Worm (Caenorhabditis elegans): Measurements from ENCODE around the gene C44H4.4.
A peak's percentile ranks its signal among the peaks of the same experiment; 100 is the strongest.

C44H4.4 gene

DNA sequence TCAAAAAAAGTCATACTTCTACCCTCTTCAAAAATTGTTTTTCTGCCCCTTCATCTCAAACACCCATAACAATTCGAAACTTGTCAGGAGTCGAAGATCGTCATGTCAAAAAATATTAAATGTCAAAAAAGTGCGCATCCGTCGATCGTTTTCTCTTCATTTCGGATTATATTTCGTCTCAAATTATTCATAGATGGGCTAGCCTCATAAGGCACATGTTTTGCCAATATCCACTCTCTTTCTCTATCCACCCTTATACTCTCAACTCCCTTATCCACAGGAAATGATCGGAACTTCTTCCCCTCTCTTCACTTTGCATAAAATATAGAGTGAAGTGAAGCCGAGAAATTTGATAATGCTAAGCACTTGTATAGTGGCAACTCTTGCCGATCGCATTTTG lies 44.8 kb upstream of the C44H4.4 start:
- TF ChIP-seq alr-1 (tag; optimal IDR thresholded peaks at IDR 0.05) (no peak), sma-9 (GFP tag; optimal IDR thresholded peaks at IDR 0.05) (peak; percentile 8), sma-9 (tag; optimal IDR thresholded peaks at IDR 0.05) (no peak)

DNA sequence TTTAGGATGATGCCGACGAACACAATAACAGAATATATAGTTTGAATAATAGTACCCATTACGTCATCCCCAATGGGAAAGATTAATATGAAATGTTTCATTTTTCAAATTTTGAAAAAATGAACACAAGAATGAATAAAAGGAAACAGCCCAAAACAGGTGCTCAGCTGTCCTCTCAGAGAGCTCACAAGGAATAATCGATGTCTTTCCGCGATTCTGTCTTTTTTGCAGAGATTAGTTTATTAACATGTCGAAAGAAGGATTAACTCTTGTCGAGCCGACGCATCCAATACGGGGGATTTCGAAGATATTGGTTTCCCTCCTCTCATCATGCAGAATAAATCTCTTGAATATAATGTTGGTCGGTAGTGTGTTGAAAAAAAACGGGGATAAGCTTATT lies 39.9 kb upstream of the C44H4.4 start, which contains the start of gene F54E4.2:
Gene F54E4.2 (minus strand): TSS at position 101 of the 400 bp plus-strand sequence.
- TF ChIP-seq nhr-21 (tag; optimal IDR thresholded peaks at IDR 0.05) = no peak
- no peak for TF ChIP-seq lin-39 (tag; optimal IDR thresholded peaks at IDR 0.05)
- no peak for TF ChIP-seq ceh-82 (tag; optimal IDR thresholded peaks at IDR 0.05)
- TF ChIP-seq ceh-16 (tag; optimal IDR thresholded peaks at IDR 0.05) = no peak
- TF ChIP-seq elt-1 (tag; optimal IDR thresholded peaks at IDR 0.05) = no peak
- no peak for TF ChIP-seq nhr-10 (tag; optimal IDR thresholded peaks at IDR 0.05)
- no peak for TF ChIP-seq ama-1 (optimal IDR thresholded peaks at IDR 0.05)
- no peak for TF ChIP-seq lin-11 (tag; optimal IDR thresholded peaks at IDR 0.05)
- no peak for TF ChIP-seq R02D3.7 (tag; optimal IDR thresholded peaks at IDR 0.05)
- TF ChIP-seq nhr-12 (tag; optimal IDR thresholded peaks at IDR 0.05) = no peak
- TF ChIP-seq skn-1 (tag; optimal IDR thresholded peaks at IDR 0.05) = no peak
- no peak for TF ChIP-seq lsy-2 (tag; optimal IDR thresholded peaks at IDR 0.05)

DNA sequence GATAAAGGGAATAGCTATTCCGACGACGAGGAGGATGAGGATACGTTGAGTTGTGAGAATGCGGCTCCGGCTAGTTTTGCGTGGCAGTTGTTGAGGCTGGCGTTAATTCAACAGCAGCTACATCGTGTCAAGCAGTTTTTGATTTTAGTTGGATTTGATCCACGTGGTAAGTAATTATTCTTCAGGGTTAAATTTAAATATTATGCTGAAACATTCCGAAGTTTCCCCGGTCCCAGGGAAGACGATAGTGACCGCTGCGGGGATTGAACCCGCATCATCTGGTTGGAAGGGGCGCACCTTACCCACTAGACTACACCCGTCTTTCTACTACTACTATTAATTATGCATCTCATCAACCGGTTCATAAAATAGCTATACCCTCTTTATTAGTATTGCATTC lies 32.3 kb upstream of the C44H4.4 start:
- no peak for TF ChIP-seq nhr-129 (tag; optimal IDR thresholded peaks at IDR 0.05)
- no peak for TF ChIP-seq zag-1 (tag; optimal IDR thresholded peaks at IDR 0.05)
- TF ChIP-seq Y55F3AM.14 (GFP tag; optimal IDR thresholded peaks at IDR 0.05) = no peak

DNA sequence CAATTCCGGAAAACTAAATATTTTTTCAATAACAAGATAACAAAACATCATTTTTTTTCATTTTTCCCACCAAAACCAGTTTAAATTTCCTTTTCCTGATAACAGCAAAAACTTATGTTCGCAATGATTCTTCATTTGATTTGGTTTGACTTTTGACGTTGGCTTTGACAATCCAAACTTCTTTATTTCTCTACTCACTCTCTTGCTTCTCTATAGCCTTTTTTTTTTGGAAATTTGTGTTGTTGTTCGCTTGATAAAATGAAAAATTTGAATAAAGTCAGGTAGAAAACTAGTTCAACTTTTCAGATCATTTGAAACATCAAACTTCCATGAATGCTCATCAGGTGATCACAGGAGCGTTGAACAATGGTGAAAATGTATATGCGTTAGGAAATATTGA lies 22.2 kb upstream of the C44H4.4 start, which contains the start of gene rbc-1:
Gene rbc-1 (plus strand): TSS at position 301 of the 400 bp plus-strand sequence.
- TF ChIP-seq ama-1 (optimal IDR thresholded peaks at IDR 0.05) = no peak
- no peak for TF ChIP-seq sma-9 (GFP tag; optimal IDR thresholded peaks at IDR 0.05)
- TF ChIP-seq sma-9 (tag; optimal IDR thresholded peaks at IDR 0.05) = no peak
- TF ChIP-seq elt-3 (tag; optimal IDR thresholded peaks at IDR 0.05) = no peak
- TF ChIP-seq nhr-11 (tag; optimal IDR thresholded peaks at IDR 0.05) = no peak
- TF ChIP-seq nhr-12 (tag; optimal IDR thresholded peaks at IDR 0.05) = no peak
- TF ChIP-seq dmd-4 (tag; optimal IDR thresholded peaks at IDR 0.05) = no peak
- no peak for TF ChIP-seq lin-39 (tag; optimal IDR thresholded peaks at IDR 0.05)
- no peak for TF ChIP-seq nhr-23 (tag; optimal IDR thresholded peaks at IDR 0.05)
- TF ChIP-seq nhr-237 (tag; optimal IDR thresholded peaks at IDR 0.05) = no peak
- no peak for TF ChIP-seq R02D3.7 (tag; optimal IDR thresholded peaks at IDR 0.05)
- no peak for TF ChIP-seq ztf-1 (GFP tag; conservative IDR thresholded peaks at IDR 0.05)
- TF ChIP-seq lsy-2 (tag; optimal IDR thresholded peaks at IDR 0.05) = no peak
- no peak for TF ChIP-seq mdl-1 (tag; optimal IDR thresholded peaks at IDR 0.05)

DNA sequence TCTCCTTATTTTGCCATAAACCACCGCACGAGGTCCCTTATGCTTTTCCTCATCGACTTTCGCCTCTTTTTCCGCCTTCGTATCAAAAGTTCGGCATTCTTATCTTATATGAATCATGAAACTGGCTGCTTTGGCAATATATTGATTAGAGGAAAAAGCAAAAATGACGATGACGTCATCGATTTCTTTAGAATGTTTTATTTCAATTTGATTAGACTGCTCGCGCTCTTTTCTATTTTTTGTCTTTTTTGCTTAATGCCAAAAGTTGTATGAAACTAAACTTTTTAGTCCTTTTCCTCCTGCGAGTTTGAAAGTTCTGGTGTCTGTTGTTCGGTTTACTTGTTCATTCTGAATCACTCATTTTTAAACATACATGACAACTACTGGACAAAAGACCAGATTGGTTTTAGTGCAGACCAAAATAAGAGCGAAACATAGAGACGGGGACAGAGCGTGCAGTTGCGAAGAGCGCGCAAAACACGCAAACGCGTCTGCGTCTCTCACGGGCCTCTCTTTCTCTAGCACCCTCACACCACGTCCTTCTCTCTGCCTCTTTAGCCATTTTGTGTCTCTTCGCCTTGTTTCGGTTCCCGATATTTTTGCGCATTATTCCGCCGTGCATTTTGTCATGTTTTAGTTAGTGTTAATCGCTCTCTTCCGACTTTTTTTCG lies 21.3 kb upstream of the C44H4.4 start:
- TF ChIP-seq ceh-82 (tag; optimal IDR thresholded peaks at IDR 0.05) (no peak), lsy-2 (tag; optimal IDR thresholded peaks at IDR 0.05) (peak in 1 of 2 experiments; percentile 12), aly-2 (tag; optimal IDR thresholded peaks at IDR 0.05) (no peak), mbf-1 (tag; optimal IDR thresholded peaks at IDR 0.05) (no peak), mab-5 (tag; optimal IDR thresholded peaks at IDR 0.05) (no peak), nhr-237 (tag; optimal IDR thresholded peaks at IDR 0.05) (no peak), alr-1 (tag; optimal IDR thresholded peaks at IDR 0.05) (no peak), lin-11 (tag; optimal IDR thresholded peaks at IDR 0.05) (peak; percentile 42), ZK546.5 (tag; optimal IDR thresholded peaks at IDR 0.05) (no peak), skn-1 (tag; optimal IDR thresholded peaks at IDR 0.05) (no peak), elt-3 (tag; optimal IDR thresholded peaks at IDR 0.05) (no peak), sma-9 (GFP tag; optimal IDR thresholded peaks at IDR 0.05) (peak; percentile 72), sma-9 (tag; optimal IDR thresholded peaks at IDR 0.05) (no peak), unc-62 (GFP tag; optimal IDR thresholded peaks at IDR 0.05) (no peak), zag-1 (tag; optimal IDR thresholded peaks at IDR 0.05) (peak; percentile 20), ztf-1 (GFP tag; conservative IDR thresholded peaks at IDR 0.05) (no peak), nhr-12 (tag; optimal IDR thresholded peaks at IDR 0.05) (no peak), lin-39 (tag; optimal IDR thresholded peaks at IDR 0.05) (no peak), unc-55 (GFP tag; optimal IDR thresholded peaks at IDR 0.05) (peak; percentile 59), fos-1 (tag; optimal IDR thresholded peaks at IDR 0.05) (peak; percentile 9), snpc-4 (tag; optimal IDR thresholded peaks at IDR 0.05) (no peak), nhr-6 (tag; optimal IDR thresholded peaks at IDR 0.05) (peak; percentile 16), gmeb-1 (tag; optimal IDR thresholded peaks at IDR 0.05) (no peak), nhr-21 (tag; optimal IDR thresholded peaks at IDR 0.05) (peak; percentile 26), nhr-10 (tag; optimal IDR thresholded peaks at IDR 0.05) (no peak), nhr-129 (tag; optimal IDR thresholded peaks at IDR 0.05) (peak; percentile 74), F13H6.1 (tag; optimal IDR thresholded peaks at IDR 0.05) (no peak), sma-3 (GFP tag; optimal IDR thresholded peaks at IDR 0.05) (peak; percentile 13), sem-4 (tag; optimal IDR thresholded peaks at IDR 0.05) (no peak), peb-1 (tag; optimal IDR thresholded peaks at IDR 0.05) (no peak), Y55F3AM.14 (GFP tag; optimal IDR thresholded peaks at IDR 0.05) (no peak), mdl-1 (tag; optimal IDR thresholded peaks at IDR 0.05) (peak; percentile 44 to 83), C34F6.9 (tag; optimal IDR thresholded peaks at IDR 0.05) (no peak), ztf-4 (tag; optimal IDR thresholded peaks at IDR 0.05) (no peak), ztf-11 (tag; optimal IDR thresholded peaks at IDR 0.05) (no peak), ama-1 (optimal IDR thresholded peaks at IDR 0.05) (no peak), nhr-23 (tag; optimal IDR thresholded peaks at IDR 0.05) (no peak)
